Fruit fly (Drosophila melanogaster): ENCODE measurements around the gene CG33509.

Gene CG33509

DNA sequence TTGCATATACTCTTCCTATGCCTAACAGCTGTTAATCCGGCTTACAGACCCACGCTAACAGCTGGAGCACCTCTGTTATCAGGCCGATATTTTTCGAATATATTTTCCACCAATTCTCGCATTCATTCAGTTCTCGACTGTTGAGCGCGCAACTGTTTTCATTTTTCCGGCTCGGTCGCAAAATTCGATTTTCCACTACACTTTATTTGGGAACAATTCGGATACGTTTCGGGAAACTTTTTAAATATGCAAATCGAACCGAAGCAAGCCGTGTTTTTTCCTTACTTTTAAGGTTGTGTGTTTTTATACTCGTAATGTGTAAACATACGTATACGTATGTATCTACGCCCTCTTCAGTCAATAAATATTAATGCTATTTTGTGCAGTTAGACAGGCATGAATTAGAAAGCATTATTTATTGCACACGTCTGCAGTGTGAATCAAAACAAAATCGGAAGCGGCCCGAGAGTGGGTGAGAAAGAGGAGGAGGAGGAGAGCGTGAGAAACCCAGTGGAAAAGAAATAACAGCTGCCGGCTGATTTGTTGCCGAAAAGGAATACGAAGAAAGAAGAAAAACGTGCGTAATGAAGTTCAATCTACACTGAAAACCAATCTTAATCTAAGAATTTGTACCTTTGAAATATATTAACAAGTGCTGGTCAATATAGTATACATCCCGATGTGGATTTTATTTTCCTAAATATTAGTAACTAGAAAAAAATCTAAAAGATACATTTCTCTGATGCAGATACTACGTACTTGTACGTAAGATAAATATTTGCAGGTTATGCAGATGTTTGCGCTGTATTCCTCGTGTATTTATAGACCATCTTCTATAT lies 21.6 kb upstream of the CG33509 start:
- peak; percentile 54 for TF ChIP-seq tj (GFP tag; optimal IDR thresholded peaks at IDR 0.05)
- peak; percentile 25 for TF ChIP-seq bab1 (GFP tag; optimal IDR thresholded peaks at IDR 0.05)
- peak; percentile 54 for TF ChIP-seq cic (GFP tag; optimal IDR thresholded peaks at IDR 0.05)
- no peak for TF ChIP-seq pad (GFP tag; optimal IDR thresholded peaks at IDR 0.05)

DNA sequence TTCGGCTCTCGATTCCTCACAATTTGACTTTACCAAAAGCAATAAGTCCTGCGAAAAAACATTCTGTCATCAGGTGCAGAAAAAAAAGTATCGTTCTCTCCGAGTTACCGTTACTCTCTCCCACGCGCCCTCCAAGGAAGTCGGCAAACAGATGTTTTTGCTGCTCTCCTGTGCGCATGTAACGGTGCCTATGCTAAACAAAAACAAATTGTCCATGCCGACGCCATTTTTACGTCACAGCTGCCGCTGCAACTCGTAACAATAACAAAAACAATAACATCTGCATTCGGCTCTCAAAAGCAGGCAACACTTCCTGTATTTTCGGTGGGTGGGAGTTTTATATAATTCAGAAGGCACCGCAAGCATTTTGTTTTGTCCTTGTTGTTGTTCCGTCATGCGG lies 18.8 kb upstream of the CG33509 start:
- TF ChIP-seq Crg-1 (GFP tag; optimal IDR thresholded peaks at IDR 0.05) (no peak), toe (GFP tag; optimal IDR thresholded peaks at IDR 0.05) (no peak), Clk (GFP tag; optimal IDR thresholded peaks at IDR 0.05) (no peak), CG11617 (GFP tag; optimal IDR thresholded peaks at IDR 0.05) (no peak), ovo (GFP tag; optimal IDR thresholded peaks at IDR 0.05) (no peak), Mnt (GFP tag; optimal IDR thresholded peaks at IDR 0.05) (no peak), CG14711 (tag; optimal IDR thresholded peaks at IDR 0.05) (no peak), bab1 (GFP tag; optimal IDR thresholded peaks at IDR 0.05) (no peak), CG7045 (GFP tag; optimal IDR thresholded peaks at IDR 0.05) (no peak)

DNA sequence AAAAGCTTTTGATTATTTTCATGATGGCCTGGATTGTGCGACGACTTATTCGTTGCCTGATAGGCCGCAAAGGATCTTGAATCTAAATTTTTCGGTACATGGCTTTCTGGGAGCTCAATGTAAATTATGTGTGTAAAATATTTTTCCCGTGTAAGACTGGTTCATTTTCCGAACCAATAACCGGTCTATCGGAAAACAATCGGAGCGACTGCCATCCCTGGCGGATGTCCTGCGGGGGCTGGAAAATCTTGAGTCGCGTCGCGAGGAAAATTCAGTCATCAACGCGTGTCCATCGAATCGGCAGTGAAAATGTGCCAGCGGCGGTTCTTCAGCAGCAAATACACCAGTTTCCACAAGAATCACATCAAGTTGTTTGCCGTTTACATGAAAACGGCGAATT lies 18.0 kb upstream of the CG33509 start, which contains the start of the genes CG46307 and Nhe2:
Gene CG46307, plus strand, starts transcription at position 243 of the 400 bp plus-strand sequence.
Gene Nhe2, plus strand, starts transcription at position 243 of the 400 bp plus-strand sequence.
- TF ChIP-seq CG14711 (tag; optimal IDR thresholded peaks at IDR 0.05) = no peak

DNA sequence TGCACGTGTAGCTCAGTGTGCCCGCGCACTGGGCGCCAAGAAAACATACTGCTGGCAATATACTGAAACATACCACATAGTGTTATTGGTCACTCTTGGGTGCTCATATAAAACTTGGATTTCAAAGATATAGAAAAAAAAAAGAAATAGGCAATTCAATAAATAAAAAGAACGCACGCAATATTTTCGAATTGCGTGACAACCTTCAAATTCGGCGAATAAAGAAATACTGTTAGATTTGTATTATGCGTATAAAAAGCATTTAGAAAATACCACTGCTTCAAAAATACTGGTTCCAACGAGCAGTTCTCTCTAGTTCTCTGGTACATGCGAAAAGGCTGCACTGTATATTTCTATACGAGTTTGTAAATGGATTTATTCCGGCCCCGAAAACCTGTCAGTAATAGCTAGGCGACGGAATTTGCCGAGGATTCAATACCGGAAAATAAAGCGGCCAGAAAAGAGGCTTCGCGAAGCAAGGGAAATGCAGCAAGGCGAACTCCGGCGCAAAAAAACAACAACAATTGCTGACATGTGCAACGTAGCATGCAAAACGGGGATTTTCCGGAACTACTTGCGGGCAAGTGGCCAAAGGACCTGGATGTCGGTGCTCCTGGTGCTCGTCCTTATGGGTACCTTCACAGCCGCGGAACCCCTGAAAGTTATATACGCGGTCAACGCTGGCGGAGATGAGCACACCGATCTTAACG lies 16.2 kb upstream of the CG33509 start, which contains the start of gene CG9257:
Gene CG9257, plus strand, starts transcription at position 345 of the 710 bp plus-strand sequence.
- TF ChIP-seq Crg-1 (GFP tag; optimal IDR thresholded peaks at IDR 0.05) (no peak), CG11617 (GFP tag; optimal IDR thresholded peaks at IDR 0.05) (peak; percentile 17), cic (GFP tag; optimal IDR thresholded peaks at IDR 0.05) (no peak), CG5204 (GFP tag; optimal IDR thresholded peaks at IDR 0.05) (peak; percentile 33), ovo (GFP tag; optimal IDR thresholded peaks at IDR 0.05) (no peak), CG14711 (tag; optimal IDR thresholded peaks at IDR 0.05) (no peak), Mnt (GFP tag; optimal IDR thresholded peaks at IDR 0.05) (peak; percentile 99), CG7101 (tag; optimal IDR thresholded peaks at IDR 0.05) (peak; percentile 10), CG33017 (tag; optimal IDR thresholded peaks at IDR 0.05) (no peak), tj (GFP tag; optimal IDR thresholded peaks at IDR 0.05) (no peak), pad (GFP tag; optimal IDR thresholded peaks at IDR 0.05) (no peak), bab1 (GFP tag; optimal IDR thresholded peaks at IDR 0.05) (no peak), Clk (GFP tag; optimal IDR thresholded peaks at IDR 0.05) (no peak)

DNA sequence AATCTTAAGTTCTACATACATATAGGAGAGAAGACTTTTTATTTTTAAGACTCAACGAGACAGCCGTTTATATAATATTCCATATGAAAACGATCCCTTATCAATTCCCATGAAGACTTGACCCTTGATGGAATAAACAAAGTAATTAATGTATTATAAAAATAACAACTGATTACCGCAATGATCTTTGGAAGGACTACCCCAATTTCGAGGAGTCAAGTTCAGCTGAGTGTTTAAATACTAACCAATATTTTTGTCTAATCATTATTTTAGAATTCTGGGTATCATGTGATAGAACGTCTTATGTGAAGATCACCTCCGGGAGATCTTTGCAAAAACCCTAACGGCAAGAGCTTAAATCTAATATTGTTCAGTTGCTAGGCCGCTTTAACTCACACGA lies 11.5 kb upstream of the CG33509 start:
- no peak for TF ChIP-seq ovo (GFP tag; optimal IDR thresholded peaks at IDR 0.05)
- TF ChIP-seq CG7045 (GFP tag; optimal IDR thresholded peaks at IDR 0.05) = no peak

DNA sequence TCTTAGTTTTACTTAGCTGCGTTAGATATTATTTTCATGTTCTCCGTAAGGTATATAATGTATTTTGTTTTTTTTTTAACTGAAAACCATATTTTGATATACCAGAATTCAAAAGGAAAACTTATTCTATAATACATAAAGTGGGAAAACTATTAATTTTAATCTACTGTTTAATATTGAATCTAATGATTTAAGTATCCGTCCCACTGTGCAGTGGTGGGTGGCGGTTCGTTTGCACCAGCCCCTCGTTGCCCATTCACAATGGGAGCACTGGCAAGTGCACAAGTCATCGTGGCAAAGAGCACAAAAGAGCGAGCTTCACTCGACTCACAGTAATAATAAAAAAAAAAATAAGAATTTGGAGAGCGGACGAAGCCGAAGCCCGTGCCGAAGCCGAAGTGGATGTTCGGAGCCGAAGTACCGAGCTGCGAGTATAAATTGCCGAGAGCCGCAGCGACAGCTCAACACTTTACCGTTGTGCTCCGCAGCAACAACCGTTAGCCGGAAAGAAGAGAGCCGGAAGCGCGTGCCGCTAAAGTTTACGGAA lies 10.2 kb upstream of the CG33509 start, which contains the start of gene CG34136:
Gene CG34136, plus strand, starts transcription at position 475 of the 547 bp plus-strand sequence.
- TF ChIP-seq CG11617 (GFP tag; optimal IDR thresholded peaks at IDR 0.05) (no peak), ovo (GFP tag; optimal IDR thresholded peaks at IDR 0.05) (peak; percentile 44), CG7101 (tag; optimal IDR thresholded peaks at IDR 0.05) (no peak), bab1 (GFP tag; optimal IDR thresholded peaks at IDR 0.05) (peak; percentile 5), tj (GFP tag; optimal IDR thresholded peaks at IDR 0.05) (peak; percentile 4), CG5204 (GFP tag; optimal IDR thresholded peaks at IDR 0.05) (peak; percentile 15), Mnt (GFP tag; optimal IDR thresholded peaks at IDR 0.05) (peak; percentile 35), CG7045 (GFP tag; optimal IDR thresholded peaks at IDR 0.05) (no peak), pad (GFP tag; optimal IDR thresholded peaks at IDR 0.05) (peak; percentile 36), cic (GFP tag; optimal IDR thresholded peaks at IDR 0.05) (no peak), toe (GFP tag; optimal IDR thresholded peaks at IDR 0.05) (peak; percentile 17), Hr96 (GFP tag; optimal IDR thresholded peaks at IDR 0.05) (peak; percentile 16), CG14711 (tag; optimal IDR thresholded peaks at IDR 0.05) (no peak), CG1620 (GFP tag; optimal IDR thresholded peaks at IDR 0.05) (no peak), Clk (GFP tag; optimal IDR thresholded peaks at IDR 0.05) (no peak), cnc (optimal IDR thresholded peaks at IDR 0.05) (no peak), CG12768 (GFP tag; optimal IDR thresholded peaks at IDR 0.05) (peak; percentile 8), kay (GFP tag; ENCODE audit: borderline replicate concordance) (no peak)

DNA sequence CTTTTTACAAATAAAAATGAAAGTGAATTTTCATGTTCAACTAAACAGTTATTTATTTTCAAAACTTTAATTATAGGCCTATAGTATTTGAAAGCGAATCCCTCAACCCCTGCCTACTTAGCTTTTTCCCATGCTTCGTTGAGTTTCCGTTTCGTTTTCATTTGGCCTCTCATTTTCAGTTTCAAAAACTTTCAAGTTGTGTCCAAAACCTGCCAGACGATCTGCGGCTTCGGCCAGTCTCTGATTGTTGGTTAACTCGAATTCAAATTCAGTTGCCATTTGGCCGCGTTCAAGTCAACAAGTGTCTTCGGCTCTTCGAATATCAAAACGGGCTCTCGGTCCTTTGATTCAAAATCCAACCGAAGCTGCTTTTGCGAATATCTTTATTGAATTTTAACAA lies 4.7 kb upstream of the CG33509 start, which contains the start of gene CG14397:
Gene CG14397, plus strand, starts transcription at position 270 of the 400 bp plus-strand sequence.
- no peak for TF ChIP-seq CG7045 (GFP tag; optimal IDR thresholded peaks at IDR 0.05)
- TF ChIP-seq pad (GFP tag; optimal IDR thresholded peaks at IDR 0.05) = no peak
- TF ChIP-seq Crg-1 (GFP tag; optimal IDR thresholded peaks at IDR 0.05) = no peak
- TF ChIP-seq Mnt (GFP tag; optimal IDR thresholded peaks at IDR 0.05) = no peak
- no peak for TF ChIP-seq CG5204 (GFP tag; optimal IDR thresholded peaks at IDR 0.05)
- TF ChIP-seq ovo (GFP tag; optimal IDR thresholded peaks at IDR 0.05) = no peak
- TF ChIP-seq bab1 (GFP tag; optimal IDR thresholded peaks at IDR 0.05) = no peak
- TF ChIP-seq CG14711 (tag; optimal IDR thresholded peaks at IDR 0.05) = no peak
- no peak for TF ChIP-seq toe (GFP tag; optimal IDR thresholded peaks at IDR 0.05)
- TF ChIP-seq CG12768 (GFP tag; optimal IDR thresholded peaks at IDR 0.05) = no peak
- TF ChIP-seq tj (GFP tag; optimal IDR thresholded peaks at IDR 0.05) = no peak
- TF ChIP-seq CG11617 (GFP tag; optimal IDR thresholded peaks at IDR 0.05) = no peak
- TF ChIP-seq CG33017 (tag; optimal IDR thresholded peaks at IDR 0.05) = no peak
- TF ChIP-seq CG1620 (GFP tag; optimal IDR thresholded peaks at IDR 0.05) = no peak
- TF ChIP-seq Hr96 (GFP tag; optimal IDR thresholded peaks at IDR 0.05) = no peak
- TF ChIP-seq kay (GFP tag; ENCODE audit: borderline replicate concordance) = no peak

Measured in whole organism, adult.